Fruit fly (Drosophila melanogaster) whole organism, embryonic: ENCODE measurements around the gene CG43255.

Experiments used
- Aef1 ChIP-seq: fragments of 200-800 bp; sonication (Bioruptor generic); IDR thresholded peaks from 3 replicates; pipeline ENCODE4 v1.3.6; 2022; ENCODE audit warnings: missing biosample characterization, missing genetic modification characterization
- Antp ChIP-seq: fragments of 200-800 bp; sonication (Bioruptor generic); optimal IDR thresholded peaks from 3 replicates; lab custom pipeline; 2016; ENCODE audit warnings: missing biosample characterization, missing genetic modification characterization
- Awh ChIP-seq: fragments of 200-800 bp; sonication (Bioruptor generic); IDR thresholded peaks from 2 replicates; pipeline ENCODE4, ENCODE4 v1.3.6; 2022; ENCODE audit warnings: missing biosample characterization, missing genetic modification characterization
- CG10321 ChIP-seq: fragments of 200-800 bp; sonication (Bioruptor generic); IDR thresholded peaks from 2 replicates; pipeline ENCODE4 v1.3.6; 2022; ENCODE audit warnings: missing biosample characterization, missing genetic modification characterization
- CG11398 ChIP-seq: fragments of 200-800 bp; sonication (Bioruptor generic); optimal IDR thresholded peaks from 2 replicates; lab custom pipeline; 2016; ENCODE audit warnings: missing biosample characterization, missing genetic modification characterization
- CG14014 ChIP-seq: fragments of 200-800 bp; sonication (Bioruptor generic); IDR thresholded peaks from 2 replicates; pipeline ENCODE4 v1.3.6; 2022; ENCODE audit warnings: missing biosample characterization, missing genetic modification characterization
- CG14441 ChIP-seq: fragments of 200-800 bp; sonication (Bioruptor generic); IDR thresholded peaks from 2 replicates; pipeline ENCODE4 v1.3.6; 2022; ENCODE audit warnings: missing biosample characterization, missing genetic modification characterization
- CG17359 ChIP-seq: fragments of 200-800 bp; sonication (Bioruptor generic); optimal IDR thresholded peaks from 3 replicates; lab custom pipeline; 2018; ENCODE audit warnings: missing biosample characterization, mild to moderate bottlenecking, missing genetic modification characterization, moderate library complexity
- CG17385 ChIP-seq: fragments of 200-800 bp; sonication (Bioruptor generic); optimal IDR thresholded peaks from 3 replicates; lab custom pipeline; 2018; ENCODE audit warnings: missing biosample characterization, mild to moderate bottlenecking, missing genetic modification characterization
- CG2120 ChIP-seq: fragments of 200-800 bp; sonication (Bioruptor generic); optimal IDR thresholded peaks from 3 replicates; lab custom pipeline; 2016; ENCODE audit warnings: missing biosample characterization, missing genetic modification characterization
- CG30431 ChIP-seq: fragments of 200-800 bp; sonication (Bioruptor generic); optimal IDR thresholded peaks from 2 replicates; lab custom pipeline; 2017; ENCODE audit warnings: missing biosample characterization, missing genetic modification characterization
- CG31224 ChIP-seq: fragments of 200-800 bp; sonication (Bioruptor generic); IDR thresholded peaks from 2 replicates; pipeline ENCODE4 v1.3.6; 2022; ENCODE audit warnings: missing biosample characterization, missing genetic modification characterization
- CG3163 ChIP-seq: fragments of 200-800 bp; sonication (Bioruptor generic); optimal IDR thresholded peaks from 3 replicates; lab custom pipeline; 2016; ENCODE audit warnings: missing biosample characterization, missing genetic modification characterization
- CG34376 ChIP-seq: fragments of 200-800 bp; sonication (Bioruptor generic); optimal IDR thresholded peaks from 2 replicates; lab custom pipeline; 2018; ENCODE audit warnings: missing biosample characterization, mild to moderate bottlenecking, missing genetic modification characterization
- CG4360 ChIP-seq: fragments of 200-800 bp; sonication (Bioruptor generic); IDR thresholded peaks from 2 replicates; pipeline ENCODE4 v1.3.6; 2022; ENCODE audit warnings: missing biosample characterization, missing genetic modification characterization
- CG4617 ChIP-seq: fragments of 200-800 bp; sonication (Bioruptor generic); optimal IDR thresholded peaks from 3 replicates; lab custom pipeline; 2016; ENCODE audit warnings: missing biosample characterization, missing genetic modification characterization, borderline replicate concordance
- CG6254 ChIP-seq: fragments of 200-800 bp; sonication (Bioruptor generic); optimal IDR thresholded peaks from 3 replicates; lab custom pipeline; 2017; ENCODE audit warnings: mild to moderate bottlenecking, missing biosample characterization, missing genetic modification reagents, missing genetic modification characterization
- CG8290 ChIP-seq, 3 experiments: fragments of 200-800 bp; sonication (Bioruptor generic); optimal IDR thresholded peaks; 2 replicates each; lab custom pipeline; 2016 to 2019; ENCODE audit warnings: missing biosample characterization in 3 of 3, missing genetic modification characterization in 3 of 3, mild to moderate bottlenecking in 2 of 3, moderate library complexity in 1 of 3
- CG8944 ChIP-seq: fragments of 200-800 bp; sonication (Bioruptor generic); optimal IDR thresholded peaks from 3 replicates; lab custom pipeline; 2016; ENCODE audit warnings: missing biosample characterization, missing genetic modification characterization
- CG9932 ChIP-seq: fragments of 200-800 bp; sonication (Bioruptor generic); IDR thresholded peaks from 2 replicates; pipeline ENCODE4 v1.3.6; 2022; ENCODE audit warnings: missing biosample characterization, missing genetic modification characterization
- Dbx ChIP-seq: fragments of 200-800 bp; sonication (Bioruptor generic); IDR thresholded peaks from 3 replicates; pipeline ENCODE4 v1.3.6; 2022; ENCODE audit warnings: missing biosample characterization, missing genetic modification characterization
- Deaf1 ChIP-seq: fragments of 200-800 bp; optimal IDR thresholded peaks from 3 replicates; lab custom pipeline; 2019; ENCODE audit warnings: missing biosample characterization, mild to moderate bottlenecking, missing genetic modification characterization, moderate library complexity
- HLHmδ ChIP-seq: fragments of 200-800 bp; sonication (Bioruptor generic); optimal IDR thresholded peaks from 2 replicates; lab custom pipeline; 2018; ENCODE audit warnings: missing biosample characterization, mild to moderate bottlenecking, missing genetic modification characterization, moderate library complexity
- Med ChIP-seq: fragments of 200-800 bp; sonication (Bioruptor generic); peaks from one replicate; lab custom pipeline; 2016; ENCODE audit warnings: missing biosample characterization, missing genetic modification characterization, mild to moderate bottlenecking, inconsistent platforms, moderate library complexity
- NFAT ChIP-seq: fragments of 200-800 bp; sonication (Bioruptor generic); IDR thresholded peaks from 2 replicates; pipeline ENCODE4 v1.3.6; 2022; ENCODE audit warnings: missing biosample characterization, missing genetic modification characterization
- Optix ChIP-seq: fragments of 200-800 bp; sonication (Bioruptor generic); IDR thresholded peaks from 3 replicates; pipeline ENCODE4 v1.3.6; 2022; ENCODE audit warnings: missing biosample characterization, missing genetic modification characterization
- Pdp1 ChIP-seq, 2 experiments: fragments of 200-800 bp; sonication (Bioruptor generic); optimal IDR thresholded peaks; 3 replicates each; lab custom pipeline; 2016; ENCODE audit warnings: missing biosample characterization in 2 of 2, missing genetic modification characterization in 2 of 2, mild to moderate bottlenecking in 1 of 2, moderate library complexity in 1 of 2
- Rfx ChIP-seq: fragments of 200-800 bp; sonication (Bioruptor generic); IDR thresholded peaks from 2 replicates; pipeline ENCODE4 v1.3.6; 2022; ENCODE audit warnings: missing biosample characterization, missing genetic modification characterization
- Side ChIP-seq: fragments of 200-800 bp; sonication (Bioruptor generic); optimal IDR thresholded peaks from 2 replicates; lab custom pipeline; 2016; ENCODE audit warnings: missing biosample characterization, missing genetic modification characterization
- Taf1 ChIP-seq: fragments of 200-800 bp; sonication (Bioruptor generic); IDR thresholded peaks from 2 replicates; pipeline ENCODE4 v1.3.6; 2022; ENCODE audit warnings: missing biosample characterization, missing genetic modification characterization
- bowl ChIP-seq: fragments of 200-800 bp; sonication (Bioruptor generic); IDR thresholded peaks from 2 replicates; pipeline ENCODE4 v1.3.6; 2022; ENCODE audit warnings: missing biosample characterization, missing genetic modification characterization
- cato ChIP-seq: fragments of 200-800 bp; sonication (Bioruptor generic); optimal IDR thresholded peaks from 2 replicates; lab custom pipeline; 2016; ENCODE audit warnings: missing biosample characterization, missing genetic modification characterization, borderline replicate concordance
- dysf ChIP-seq: fragments of 200-800 bp; sonication (Bioruptor generic); IDR thresholded peaks from 3 replicates; pipeline ENCODE4 v1.3.6; 2022; ENCODE audit warnings: missing biosample characterization, missing genetic modification characterization
- esg ChIP-seq: fragments of 200-800 bp; sonication (Bioruptor generic); conservative IDR thresholded peaks from 2 replicates; pipeline ENCODE4 v1.3.6; 2022; ENCODE audit warnings: missing biosample characterization, missing genetic modification characterization
- exex ChIP-seq: fragments of 200-800 bp; sonication (Bioruptor generic); optimal IDR thresholded peaks from 4 replicates; lab custom pipeline; 2018; ENCODE audit warnings: missing biosample characterization, mild to moderate bottlenecking, missing genetic modification characterization, moderate library complexity
- gsb-n ChIP-seq: fragments of 200-800 bp; sonication (Bioruptor generic); optimal IDR thresholded peaks from 3 replicates; lab custom pipeline; 2018; ENCODE audit warnings: missing biosample characterization, mild to moderate bottlenecking, missing genetic modification characterization
- kni ChIP-seq: fragments of 200-800 bp; sonication (Bioruptor generic); optimal IDR thresholded peaks from 3 replicates; lab custom pipeline; 2017; ENCODE audit warnings: mild to moderate bottlenecking, missing biosample characterization, missing genetic modification reagents, missing genetic modification characterization
- lab ChIP-seq: fragments of 200-800 bp; sonication (Bioruptor generic); optimal IDR thresholded peaks from 3 replicates; lab custom pipeline; 2017; ENCODE audit warnings: missing biosample characterization, missing genetic modification characterization, mild to moderate bottlenecking, moderate library complexity, missing genetic modification reagents
- mirr ChIP-seq: fragments of 200-800 bp; sonication (Bioruptor generic); optimal IDR thresholded peaks from 3 replicates; lab custom pipeline; 2018; ENCODE audit warnings: missing biosample characterization, mild to moderate bottlenecking, missing genetic modification characterization
- mld ChIP-seq: fragments of 200-800 bp; sonication (Bioruptor generic); IDR thresholded peaks from 3 replicates; pipeline ENCODE4 v1.3.6; 2022; ENCODE audit warnings: missing biosample characterization, missing genetic modification characterization; ENCODE audit not compliant: partially characterized antibody
- org-1 ChIP-seq: fragments of 200-800 bp; sonication (Bioruptor generic); optimal IDR thresholded peaks from 2 replicates; lab custom pipeline; 2017; ENCODE audit warnings: missing biosample characterization, missing genetic modification characterization
- pan ChIP-seq, 4 experiments: fragments of >200 bp in 3 of 4; fragments of 200-800 bp in 1 of 4; sonication (Bioruptor generic) in 1 of 4; optimal IDR thresholded peaks in 3 of 4; IDR thresholded peaks in 1 of 4; 2 replicates each; pipeline versions ENCODE4 v1.3.6 to Lab custom; 2017 to 2022; ENCODE audit warnings: missing biosample characterization in 2 of 4, missing genetic modification characterization in 2 of 4, mixed read lengths in 1 of 4
- sens ChIP-seq: fragments of 200-800 bp; sonication (Bioruptor generic); peaks from one replicate; lab custom pipeline; 2016; ENCODE audit warnings: missing biosample characterization, missing genetic modification characterization
- slbo ChIP-seq: fragments of 200-800 bp; sonication (Bioruptor generic); IDR thresholded peaks from 2 replicates; pipeline ENCODE4 v1.3.6; 2022; ENCODE audit warnings: missing biosample characterization, missing genetic modification characterization
- slp2 ChIP-seq: fragments of 200-800 bp; sonication (Bioruptor generic); optimal IDR thresholded peaks from 2 replicates; lab custom pipeline; 2016; ENCODE audit warnings: missing biosample characterization, missing genetic modification characterization
- sr ChIP-seq: fragments of 200-800 bp; sonication (Bioruptor generic); IDR thresholded peaks from 3 replicates; pipeline ENCODE4 v1.3.6; 2022; ENCODE audit warnings: missing biosample characterization, missing genetic modification characterization
- sug ChIP-seq: fragments of 200-800 bp; optimal IDR thresholded peaks from 2 replicates; lab custom pipeline; 2019; ENCODE audit warnings: missing biosample characterization, mild to moderate bottlenecking, missing genetic modification characterization, moderate library complexity
- tll ChIP-seq, 2 experiments: fragments of 200-800 bp in 1 of 2; fragments of >200 bp in 1 of 2; sonication (Bioruptor generic) in 1 of 2; optimal IDR thresholded peaks; 2 replicates each; lab custom pipeline; 2017 to 2019; ENCODE audit warnings: missing biosample characterization in 2 of 2, missing genetic modification characterization in 2 of 2, mild to moderate bottlenecking in 1 of 2, moderate library complexity in 1 of 2
- toy ChIP-seq: fragments of 200-800 bp; sonication (Bioruptor generic); IDR thresholded peaks from 2 replicates; pipeline ENCODE4 v1.3.6; 2022; ENCODE audit warnings: missing biosample characterization, missing genetic modification characterization

The CG43255 gene

dm6 chrX:8883954-8884353 lies 39.8 kb upstream of the CG43255 start (continued):
- TF ChIP-seq CG10321 (no peak), mld (GFP tag; lab: Robert Waterston, UW) (no peak), esg (GFP tag; lab: Robert Waterston, UW) (no peak), Aef1 (GFP tag; lab: Robert Waterston, UW) (0 out of 3 replicates have a peak, but pooled peaks have one; percentile 21), Awh (GFP tag; lab: Robert Waterston, UW) (no peak), CG14014 (peak; percentile 48; the same call in 1 of the 2 replicates), Antp (GFP tag; lab: Kevin White, UChicago) (peak; percentile 4), Rfx (peak; percentile 69), pan (optimal IDR thresholded peaks at IDR 0.05; lab: Kevin White, UChicago) (no peak), pan (GFP tag; optimal IDR thresholded peaks at IDR 0.05 in 1 of 2, IDR thresholded peaks at IDR 0.05 in 1 of 2) (peak in 1 of 2 experiments; percentile 51), CG6254 (GFP tag; lab: Kevin White, UChicago) (no peak), Optix (GFP tag; lab: Robert Waterston, UW) (peak; percentile 34; the same call in 1 of the 3 replicates), sr (peak; percentile 41; the same call in 1 of the 3 replicates), CG17385 (GFP tag; lab: Kevin White, UChicago) (no peak), CG3163 (GFP tag; lab: Kevin White, UChicago) (no peak), CG14441 (peak; percentile 39), sens (GFP tag; lab: Kevin White, UChicago) (no peak), CG30431 (GFP tag; lab: Kevin White, UChicago) (peak; percentile 10), CG9932 (peak; percentile 60), CG4360 (GFP tag; lab: Robert Waterston, UW) (no peak), CG17359 (tag; lab: Kevin White, UChicago) (no peak), slbo (GFP tag; lab: Robert Waterston, UW) (peak; percentile 71), HLHmδ (GFP tag; lab: Kevin White, UChicago) (no peak), CG2120 (GFP tag; lab: Kevin White, UChicago) (peak; percentile 23), dysf (GFP tag; lab: Robert Waterston, UW) (peak; percentile 48; the same call in 1 of the 3 replicates), NFAT (GFP tag; lab: Robert Waterston, UW) (peak; percentile 44; the same call in 1 of the 2 replicates), Taf1 (peak; percentile 18; the same call in 1 of the 2 replicates), tll (GFP tag; optimal IDR thresholded peaks at IDR 0.05; lab: Kevin White, UChicago) (no peak), CG31224 (GFP tag; lab: Robert Waterston, UW) (0 out of 2 replicates have a peak, but pooled peaks have one; percentile 12), CG8944 (GFP tag; lab: Kevin White, UChicago) (peak; percentile 17), CG8290 (GFP tag; optimal IDR thresholded peaks at IDR 0.05; lab: Kevin White, UChicago) (no peak), CG8290 (tag; optimal IDR thresholded peaks at IDR 0.05; lab: Kevin White, UChicago) (peak in 1 of 2 experiments; percentile 46), org-1 (GFP tag; lab: Kevin White, UChicago) (no peak)

DNA sequence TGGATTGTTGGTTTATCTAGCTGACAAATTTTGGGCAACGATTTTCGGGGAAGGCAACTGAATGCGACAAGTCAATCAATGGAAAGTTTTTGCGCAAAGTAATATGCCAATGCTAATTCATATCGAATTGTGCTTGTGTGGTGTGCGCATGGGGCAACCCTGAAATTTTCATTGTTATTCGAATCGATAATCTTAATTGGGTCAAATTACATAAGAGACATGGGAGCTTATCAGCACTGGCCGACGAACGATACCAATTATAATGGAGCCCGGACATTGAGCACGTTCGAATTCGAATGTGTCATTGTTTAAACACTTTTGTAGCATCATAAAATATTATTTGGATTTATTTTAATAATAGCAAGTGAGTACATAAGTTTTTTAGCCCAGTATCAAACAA lies 39.1 kb upstream of the CG43255 start:
- no peak for TF ChIP-seq CG11398 (GFP tag; lab: Kevin White, UChicago)
- TF ChIP-seq Pdp1 (GFP tag; optimal IDR thresholded peaks at IDR 0.05; lab: Kevin White, UChicago), result peak in 1 of 2 experiments; percentile 27
- peak; percentile 64 for TF ChIP-seq exex
- no peak for TF ChIP-seq bowl
- TF ChIP-seq toy (GFP tag; lab: Robert Waterston, UW), result no peak
- TF ChIP-seq slp2 (GFP tag; lab: Kevin White, UChicago), result no peak
- peak; percentile 7 for TF ChIP-seq sug

DNA sequence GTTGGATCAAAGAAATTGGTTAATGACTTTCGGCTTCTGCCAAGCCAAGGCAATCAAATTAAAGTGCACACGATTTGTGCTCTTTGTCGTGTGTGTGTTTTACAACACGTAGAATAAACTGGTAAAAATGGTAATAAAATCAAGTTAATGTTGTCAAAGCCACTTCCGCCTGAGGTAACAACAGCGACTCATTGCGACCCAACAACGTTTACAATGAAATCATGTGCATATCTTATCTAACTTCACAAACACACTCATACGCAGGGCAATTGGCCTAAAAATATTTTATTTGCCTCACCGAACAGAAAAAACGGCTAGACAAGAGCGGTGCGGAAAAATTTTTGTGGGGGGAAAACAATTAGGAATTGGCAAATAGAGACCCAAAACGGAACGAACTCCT lies 38.6 kb upstream of the CG43255 start:
- TF ChIP-seq exex, result peak; percentile 71
- TF ChIP-seq gsb-n, result no peak
- no peak for TF ChIP-seq Dbx (GFP tag; lab: Robert Waterston, UW)
- no peak for TF ChIP-seq Deaf1 (tag; lab: Kevin White, UChicago)
- TF ChIP-seq CG4617, result no peak
- TF ChIP-seq kni (GFP tag; lab: Kevin White, UChicago), result peak; percentile 66
- peak; percentile 47 for TF ChIP-seq lab (GFP tag; lab: Kevin White, UChicago)
- TF ChIP-seq Side (GFP tag; lab: Kevin White, UChicago), result no peak
- TF ChIP-seq CG34376 (GFP tag; lab: Kevin White, UChicago), result peak; percentile 9
- TF ChIP-seq Med (GFP tag; lab: Kevin White, UChicago), result peak; percentile 13
- no peak for TF ChIP-seq cato
- TF ChIP-seq mirr (GFP tag; lab: Kevin White, UChicago), result peak; percentile 70
